Worm (Caenorhabditis elegans) whole organism, late embryonic: ENCODE measurements around the gene C08G5.7.

Experiments used
- C08G9.2 ChIP-seq: sonication (generic microtip); optimal IDR thresholded peaks from 2 replicates; lab custom pipeline; 2016; ENCODE audit warnings: mild to moderate bottlenecking, missing genetic modification characterization, moderate library complexity, missing compliant biosample characterization
- C38D4.7 ChIP-seq: fragments of 200-800 bp; sonication (Bioruptor generic); optimal IDR thresholded peaks from 2 replicates; lab custom pipeline; 2018; ENCODE audit warnings: mild to moderate bottlenecking, missing genetic modification characterization, moderate library complexity, missing compliant biosample characterization
- F13H6.1 ChIP-seq: sonication (generic microtip); optimal IDR thresholded peaks from 2 replicates; lab custom pipeline; 2016; ENCODE audit warnings: missing genetic modification characterization, missing compliant biosample characterization
- K09A11.1 ChIP-seq: sonication (generic microtip); optimal IDR thresholded peaks from 2 replicates; lab custom pipeline; 2017; ENCODE audit warnings: antibody characterized with exemption, mild to moderate bottlenecking, missing genetic modification characterization, missing compliant biosample characterization; ENCODE audit not compliant: insufficient read depth
- T23F11.4 ChIP-seq: fragments of 200-800 bp; sonication (Bioruptor generic); optimal IDR thresholded peaks from 2 replicates; lab custom pipeline; 2018; ENCODE audit warnings: mild to moderate bottlenecking, missing genetic modification characterization, missing compliant biosample characterization
- ahr-1 ChIP-seq: sonication (generic microtip); optimal IDR thresholded peaks from 2 replicates; lab custom pipeline; 2016; ENCODE audit warnings: missing genetic modification characterization, missing compliant biosample characterization
- ama-1 ChIP-seq: fragments of 150-350 bp; optimal IDR thresholded peaks from 2 replicates; lab custom pipeline; 2014
- ceh-19 ChIP-seq: fragments of 200-800 bp; sonication (Bioruptor generic); optimal IDR thresholded peaks from 2 replicates; lab custom pipeline; 2018; ENCODE audit warnings: mild to moderate bottlenecking, missing genetic modification characterization, missing compliant biosample characterization
- ceh-22 ChIP-seq: sonication (generic microtip); optimal IDR thresholded peaks from 2 replicates; lab custom pipeline; 2017; ENCODE audit warnings: missing biosample characterization, missing genetic modification characterization
- ceh-24 ChIP-seq: sonication (generic microtip); optimal IDR thresholded peaks from 2 replicates; lab custom pipeline; 2016; ENCODE audit warnings: mild to moderate bottlenecking, missing genetic modification characterization, missing compliant biosample characterization
- ceh-30 ChIP-seq: fragments of 150-350 bp; optimal IDR thresholded peaks from 2 replicates; lab custom pipeline; 2014; ENCODE audit warnings: missing biosample characterization, missing genetic modification characterization
- ceh-34 ChIP-seq: sonication (generic microtip); optimal IDR thresholded peaks from 2 replicates; lab custom pipeline; 2016; ENCODE audit warnings: mild to moderate bottlenecking, missing genetic modification characterization, missing compliant biosample characterization
- ceh-45 ChIP-seq: fragments of 200-800 bp; sonication (Bioruptor generic); IDR thresholded peaks from 2 replicates; pipeline ENCODE4 v1.3.6; 2022; ENCODE audit warnings: missing genetic modification reagents, missing genetic modification characterization, missing compliant biosample characterization
- ceh-48 ChIP-seq: sonication (generic microtip); optimal IDR thresholded peaks from 2 replicates; lab custom pipeline; 2016; ENCODE audit warnings: missing genetic modification characterization, inconsistent platforms, missing compliant biosample characterization
- ceh-6 ChIP-seq: fragments of 200-800 bp; sonication (Bioruptor generic); optimal IDR thresholded peaks from 2 replicates; lab custom pipeline; 2018; ENCODE audit warnings: mild to moderate bottlenecking, missing genetic modification characterization, missing compliant biosample characterization
- ceh-9 ChIP-seq: sonication (generic microtip); optimal IDR thresholded peaks from 2 replicates; lab custom pipeline; 2016; ENCODE audit warnings: mild to moderate bottlenecking, missing genetic modification characterization, inconsistent platforms, missing compliant biosample characterization
- dmd-4 ChIP-seq: sonication (generic microtip); optimal IDR thresholded peaks from 2 replicates; lab custom pipeline; 2016; ENCODE audit warnings: borderline replicate concordance, missing genetic modification characterization, missing compliant biosample characterization
- dve-1 ChIP-seq: sonication (generic microtip); optimal IDR thresholded peaks from 2 replicates; lab custom pipeline; 2017; ENCODE audit warnings: antibody characterized with exemption, mild to moderate bottlenecking, missing genetic modification characterization, missing compliant biosample characterization
- elt-2 ChIP-seq: sonication (generic microtip); optimal IDR thresholded peaks from 2 replicates; lab custom pipeline; 2016; ENCODE audit warnings: missing genetic modification reagents, missing genetic modification characterization, missing compliant biosample characterization
- elt-4 ChIP-seq: sonication (generic microtip); optimal IDR thresholded peaks from 2 replicates; lab custom pipeline; 2016; ENCODE audit warnings: missing genetic modification characterization, missing compliant biosample characterization
- fax-1 ChIP-seq: sonication (generic microtip); optimal IDR thresholded peaks from 2 replicates; lab custom pipeline; 2016; ENCODE audit warnings: missing genotype, missing genetic modification characterization, missing compliant biosample characterization
- fkh-10 ChIP-seq: fragments of 150-350 bp; optimal IDR thresholded peaks from 2 replicates; lab custom pipeline; 2014; ENCODE audit warnings: missing biosample characterization, missing genetic modification reagents, missing genetic modification characterization
- fkh-6 ChIP-seq: sonication (generic microtip); optimal IDR thresholded peaks from 2 replicates; lab custom pipeline; 2016; ENCODE audit warnings: missing genetic modification characterization, missing compliant biosample characterization
- gmeb-2 ChIP-seq: sonication (generic microtip); optimal IDR thresholded peaks from 2 replicates; lab custom pipeline; 2016; ENCODE audit warnings: missing genetic modification characterization, inconsistent platforms, missing compliant biosample characterization
- hlh-15 ChIP-seq: sonication (generic microtip); optimal IDR thresholded peaks from 2 replicates; lab custom pipeline; 2016; ENCODE audit warnings: missing genetic modification characterization, missing compliant biosample characterization
- hlh-8 ChIP-seq: sonication (generic microtip); optimal IDR thresholded peaks from 2 replicates; lab custom pipeline; 2016; ENCODE audit warnings: missing genotype, missing genetic modification characterization, missing compliant biosample characterization
- lin-11 ChIP-seq: fragments of 200-800 bp; sonication (Bioruptor generic); optimal IDR thresholded peaks from 2 replicates; lab custom pipeline; 2018; ENCODE audit warnings: mild to moderate bottlenecking, missing genetic modification characterization, missing compliant biosample characterization
- madf-2 ChIP-seq: sonication (generic microtip); optimal IDR thresholded peaks from 2 replicates; lab custom pipeline; 2017; ENCODE audit warnings: missing genetic modification characterization, missing compliant biosample characterization
- mec-3 ChIP-seq: sonication (generic microtip); optimal IDR thresholded peaks from 2 replicates; lab custom pipeline; 2016; ENCODE audit warnings: borderline replicate concordance, missing genetic modification characterization, missing compliant biosample characterization
- nfya-1 ChIP-seq: sonication (generic microtip); optimal IDR thresholded peaks from 2 replicates; lab custom pipeline; 2017; ENCODE audit warnings: missing genetic modification characterization, mild to moderate bottlenecking, missing compliant biosample characterization, antibody characterized with exemption, moderate library complexity
- nhr-11 ChIP-seq: fragments of 150-350 bp; optimal IDR thresholded peaks from 2 replicates; lab custom pipeline; 2014; ENCODE audit warnings: missing biosample characterization, missing genetic modification characterization
- nhr-232 ChIP-seq: sonication (generic microtip); optimal IDR thresholded peaks from 2 replicates; lab custom pipeline; 2016; ENCODE audit warnings: missing genetic modification characterization, missing compliant biosample characterization
- pat-9 ChIP-seq: fragments of 200-800 bp; sonication (Bioruptor generic); optimal IDR thresholded peaks from 2 replicates; lab custom pipeline; 2018; ENCODE audit warnings: mild to moderate bottlenecking, missing genetic modification characterization, moderate library complexity, missing compliant biosample characterization
- pax-1 ChIP-seq: fragments of 150-350 bp; optimal IDR thresholded peaks from 2 replicates; lab custom pipeline; 2014; ENCODE audit warnings: missing biosample characterization, missing genetic modification characterization
- pha-2 ChIP-seq: sonication (generic microtip); optimal IDR thresholded peaks from 2 replicates; lab custom pipeline; 2017; ENCODE audit warnings: mild to moderate bottlenecking, missing genetic modification characterization, missing compliant biosample characterization
- pqm-1 ChIP-seq: sonication (generic microtip); optimal IDR thresholded peaks from 2 replicates; lab custom pipeline; 2016; ENCODE audit warnings: missing genetic modification characterization, missing compliant biosample characterization
- rnt-1 ChIP-seq: sonication (generic microtip); optimal IDR thresholded peaks from 2 replicates; lab custom pipeline; 2016; ENCODE audit warnings: missing genetic modification characterization, missing compliant biosample characterization
- sdc-2 ChIP-seq: sonication (generic microtip); optimal IDR thresholded peaks from 2 replicates; lab custom pipeline; 2016; ENCODE audit warnings: missing genotype, missing genetic modification characterization, missing compliant biosample characterization
- sox-4 ChIP-seq: sonication (generic microtip); optimal IDR thresholded peaks from 2 replicates; lab custom pipeline; 2017; ENCODE audit warnings: mild to moderate bottlenecking, missing genetic modification characterization, inconsistent platforms, missing compliant biosample characterization
- tbx-2 ChIP-seq: sonication (generic microtip); optimal IDR thresholded peaks from 2 replicates; lab custom pipeline; 2016; ENCODE audit warnings: missing genetic modification characterization, missing compliant biosample characterization
- tbx-7 ChIP-seq: sonication (generic microtip); optimal IDR thresholded peaks from 2 replicates; lab custom pipeline; 2016; ENCODE audit warnings: missing genotype, missing genetic modification characterization, missing compliant biosample characterization
- unc-3 ChIP-seq, 2 experiments: fragments of 200-800 bp in 1 of 2; sonication (Bioruptor generic) in 1 of 2; sonication (generic microtip) in 1 of 2; conservative IDR thresholded peaks in 1 of 2; optimal IDR thresholded peaks in 1 of 2; 2 replicates each; pipeline versions ENCODE4 v1.3.6 to Lab custom; 2016 to 2022; ENCODE audit warnings: missing compliant biosample characterization in 2 of 2, missing genetic modification characterization in 2 of 2, missing genetic modification reagents in 1 of 2
- unc-42 ChIP-seq: sonication (generic microtip); optimal IDR thresholded peaks from 2 replicates; lab custom pipeline; 2016; ENCODE audit warnings: missing genotype, missing genetic modification characterization, missing compliant biosample characterization
- unc-55 ChIP-seq: sonication (generic microtip); optimal IDR thresholded peaks from 2 replicates; lab custom pipeline; 2017; ENCODE audit warnings: missing biosample characterization, missing genetic modification reagents, missing genetic modification characterization
- zip-5 ChIP-seq: sonication (generic microtip); optimal IDR thresholded peaks from 2 replicates; lab custom pipeline; 2016; ENCODE audit warnings: missing genetic modification characterization, missing compliant biosample characterization

C08G5.7 gene

DNA sequence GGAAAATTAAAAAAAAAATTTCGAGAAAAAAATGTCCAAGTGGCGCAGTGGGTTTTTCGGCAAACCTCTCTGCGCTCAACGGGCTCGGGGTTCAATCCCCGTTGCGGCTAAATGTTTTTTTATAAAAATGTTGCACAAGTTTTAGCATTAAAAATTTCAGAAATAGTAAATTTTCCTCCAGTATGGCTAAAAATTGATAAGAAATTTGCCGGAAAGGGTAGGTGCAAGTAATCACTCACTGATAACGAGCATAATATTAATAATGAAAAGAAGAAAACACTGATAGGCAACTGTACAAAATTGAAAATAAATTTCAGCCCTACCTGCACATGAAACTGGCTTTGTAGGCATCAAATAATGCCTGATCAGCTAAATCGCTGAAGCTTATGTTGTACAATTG is 734 bp downstream of the C08G5.7 start:
- no peak for TF ChIP-seq nhr-232 (tag; lab: Kevin White, UChicago)
- TF ChIP-seq elt-2 (tag; lab: Kevin White, UChicago), result peak; percentile 66

DNA sequence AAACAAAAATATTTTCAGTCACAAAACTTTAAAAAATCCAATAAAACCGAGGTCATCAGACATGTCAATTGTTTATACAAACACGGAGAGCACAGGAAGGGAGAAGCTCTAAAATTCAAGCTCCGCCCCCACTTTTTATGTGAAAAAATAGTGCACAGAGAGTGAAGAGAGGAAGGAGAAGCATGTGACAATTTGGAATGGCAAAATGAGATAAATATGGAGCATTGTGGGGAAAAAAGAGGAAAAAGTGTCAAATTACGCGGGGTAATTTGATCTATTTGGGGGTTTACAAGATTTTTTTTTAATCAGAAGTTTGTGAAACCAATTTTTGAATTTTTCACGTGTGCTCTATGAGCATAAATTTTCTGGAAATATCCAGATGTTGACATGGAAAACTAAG is 2.2 kb downstream of the C08G5.7 start:
- no peak for TF ChIP-seq ceh-48 (tag; lab: Kevin White, UChicago)
- no peak for TF ChIP-seq unc-55 (GFP tag; lab: Kevin White, UChicago)
- TF ChIP-seq ceh-34, result peak; percentile 90
- peak; percentile 21 for TF ChIP-seq unc-42 (tag; lab: Kevin White, UChicago)
- TF ChIP-seq elt-2 (tag; lab: Kevin White, UChicago), result no peak
- TF ChIP-seq T23F11.4, result no peak
- TF ChIP-seq pha-2 (tag; lab: Kevin White, UChicago), result no peak
- TF ChIP-seq, all 69 proteins: peak for 2

ce11 chrII:760276-760675 is 4.8 kb downstream of the C08G5.7 start:
- no peak for TF ChIP-seq madf-2 (tag; lab: Kevin White, UChicago)
- TF ChIP-seq unc-42 (tag; lab: Kevin White, UChicago), result no peak
- no peak for TF ChIP-seq ceh-9 (tag; lab: Kevin White, UChicago)
- no peak for TF ChIP-seq unc-55 (GFP tag; lab: Kevin White, UChicago)
- no peak for TF ChIP-seq ceh-34
- TF ChIP-seq C08G9.2, result no peak
- no peak for TF ChIP-seq fax-1 (tag; lab: Kevin White, UChicago)
- TF ChIP-seq ceh-6 (GFP tag; lab: Kevin White, UChicago), result no peak
- TF ChIP-seq dve-1, result no peak
- no peak for TF ChIP-seq unc-3 (GFP tag; conservative IDR thresholded peaks at IDR 0.05; lab: Robert Waterston, UW)
- TF ChIP-seq unc-3 (tag; optimal IDR thresholded peaks at IDR 0.05; lab: Kevin White, UChicago), result no peak
- TF ChIP-seq ceh-24, result no peak
- TF ChIP-seq C38D4.7 (GFP tag; lab: Kevin White, UChicago), result no peak
- TF ChIP-seq mec-3 (tag; lab: Kevin White, UChicago), result no peak
- TF ChIP-seq gmeb-2 (tag; lab: Kevin White, UChicago), result no peak

DNA sequence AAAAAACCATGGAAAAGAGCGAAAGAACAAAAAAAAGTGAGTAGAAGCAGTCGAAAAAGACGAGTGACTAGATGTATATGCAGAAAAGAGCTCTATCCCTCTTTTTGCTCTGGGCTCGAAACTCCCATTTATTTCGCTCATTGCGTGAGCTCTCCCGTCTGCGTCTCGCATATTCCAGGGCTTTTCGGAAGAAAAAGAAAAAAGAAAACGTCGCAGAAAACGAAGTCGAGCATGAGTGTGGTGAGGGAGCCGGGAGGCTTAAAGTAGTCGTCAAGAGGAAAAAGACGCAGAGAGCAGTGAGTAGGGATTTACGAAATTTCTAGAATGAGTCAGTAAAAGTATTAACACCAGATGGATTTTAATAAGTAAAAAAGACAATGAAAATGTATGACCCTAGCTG is 5.3 kb downstream of the C08G5.7 start:
- TF ChIP-seq ceh-30 (no peak), unc-42 (tag; lab: Kevin White, UChicago) (peak; percentile 64), ceh-6 (GFP tag; lab: Kevin White, UChicago) (no peak), ceh-22 (tag; lab: Kevin White, UChicago) (no peak), elt-4 (tag; lab: Kevin White, UChicago) (no peak), nfya-1 (peak; percentile 48), unc-3 (GFP tag; conservative IDR thresholded peaks at IDR 0.05; lab: Robert Waterston, UW) (0 out of 2 replicates have a peak, but pooled peaks have one; percentile 10), unc-3 (tag; optimal IDR thresholded peaks at IDR 0.05; lab: Kevin White, UChicago) (no peak), pha-2 (tag; lab: Kevin White, UChicago) (no peak), F13H6.1 (tag; lab: Kevin White, UChicago) (no peak), hlh-15 (tag; lab: Kevin White, UChicago) (no peak), dmd-4 (no peak), pqm-1 (tag; lab: Kevin White, UChicago) (no peak), pax-1 (tag; lab: Kevin White, UChicago) (no peak), C38D4.7 (GFP tag; lab: Kevin White, UChicago) (no peak), T23F11.4 (no peak), ahr-1 (no peak), sox-4 (tag; lab: Kevin White, UChicago) (no peak), lin-11 (tag; lab: Kevin White, UChicago) (no peak), ceh-45 (GFP tag; lab: Robert Waterston, UW) (no peak), zip-5 (tag; lab: Kevin White, UChicago) (no peak), hlh-8 (tag; lab: Kevin White, UChicago) (no peak), fkh-10 (GFP tag; lab: Kevin White, UChicago) (no peak), rnt-1 (tag; lab: Kevin White, UChicago) (no peak), ama-1 (lab: Kevin White, UChicago) (no peak), fkh-6 (no peak), sdc-2 (tag; lab: Kevin White, UChicago) (no peak), tbx-2 (tag; lab: Kevin White, UChicago) (no peak), madf-2 (tag; lab: Kevin White, UChicago) (no peak), tbx-7 (tag; lab: Kevin White, UChicago) (no peak), K09A11.1 (tag; lab: Kevin White, UChicago) (no peak), nhr-11 (no peak), pat-9 (tag; lab: Kevin White, UChicago) (no peak), ceh-48 (tag; lab: Kevin White, UChicago) (no peak), unc-55 (GFP tag; lab: Kevin White, UChicago) (no peak), ceh-19 (GFP tag; lab: Kevin White, UChicago) (no peak)
